Worm (Caenorhabditis elegans) whole organism, L2 larva: ENCODE measurements around the gene glp-1.

ENCODE experiments used
- ama-1 ChIP-seq: fragments of 150-350 bp; optimal IDR thresholded peaks from 2 replicates; lab custom pipeline; 2018; ENCODE audit warnings: inconsistent platforms
- nhr-23 ChIP-seq: fragments of 150-350 bp; optimal IDR thresholded peaks from 2 replicates; lab custom pipeline; 2014; ENCODE audit warnings: missing biosample characterization, missing genetic modification reagents, missing genetic modification characterization
- nhr-77 ChIP-seq: fragments of 150-350 bp; optimal IDR thresholded peaks from 2 replicates; lab custom pipeline; 2014; ENCODE audit warnings: missing biosample characterization, missing genetic modification characterization
- unc-39 ChIP-seq: fragments of 150-350 bp; optimal IDR thresholded peaks from 2 replicates; lab custom pipeline; 2014; ENCODE audit warnings: missing biosample characterization, missing genetic modification characterization

DNA sequence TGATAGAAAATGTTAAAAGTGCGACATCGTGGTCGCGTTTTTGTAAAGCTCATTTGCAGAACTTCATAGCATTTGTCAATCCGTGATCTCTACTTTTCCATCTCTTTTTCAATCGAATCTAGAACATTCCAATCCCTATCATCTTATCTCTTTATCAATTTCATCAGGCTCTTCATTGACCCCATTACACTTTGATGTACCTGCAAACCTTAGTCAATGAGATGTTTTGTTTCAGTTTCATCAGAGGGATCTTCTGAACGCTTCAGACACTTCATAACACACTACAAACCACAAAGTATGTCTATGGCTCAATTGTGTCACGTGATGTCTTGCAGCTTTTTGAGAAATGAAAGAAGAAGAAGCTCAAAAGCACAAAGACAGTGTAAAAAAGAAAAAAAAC lies 8.9 kb upstream of the glp-1 start:
- TF ChIP-seq ama-1 (lab: Kevin White, UChicago) (no peak), nhr-23 (tag; lab: Kevin White, UChicago) (no peak), nhr-77 (no peak), unc-39 (tag; lab: Kevin White, UChicago) (no peak)
